Worm (Caenorhabditis elegans): ENCODE measurements around the gene Y43F8B.29.

Y43F8B.29 gene

DNA sequence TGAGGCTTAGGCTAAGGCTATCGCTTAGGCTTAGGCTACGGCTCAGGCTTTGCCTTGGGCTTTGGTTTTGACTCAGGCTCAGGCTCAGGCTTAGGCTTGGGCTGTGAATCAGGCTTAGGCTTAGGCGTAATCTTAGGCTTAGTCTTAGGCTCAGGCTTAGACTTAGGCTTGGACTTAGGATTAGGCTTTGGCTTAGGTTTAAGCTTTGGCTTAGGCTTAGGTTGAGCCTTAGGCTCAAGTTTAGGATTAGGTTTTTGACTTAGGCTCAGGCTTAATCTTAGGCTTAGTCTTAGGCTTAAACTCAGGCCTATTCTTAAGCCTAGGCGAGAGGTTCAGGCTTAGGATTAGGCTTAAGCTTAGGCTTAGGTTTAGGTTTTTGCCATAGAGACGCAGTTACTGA lies 18.9 kb downstream of the Y43F8B.29 start:
- TF ChIP-seq mdl-1 (tag; optimal IDR thresholded peaks at IDR 0.05): no peak
- TF ChIP-seq gmeb-1 (tag; optimal IDR thresholded peaks at IDR 0.05): no peak
- no peak for TF ChIP-seq nhr-21 (tag; optimal IDR thresholded peaks at IDR 0.05)
- TF ChIP-seq F13H6.1 (tag; optimal IDR thresholded peaks at IDR 0.05): no peak
- TF ChIP-seq fos-1 (tag; optimal IDR thresholded peaks at IDR 0.05): no peak
- TF ChIP-seq sma-3 (GFP tag; optimal IDR thresholded peaks at IDR 0.05): no peak
- TF ChIP-seq mab-5 (tag; optimal IDR thresholded peaks at IDR 0.05): no peak
- TF ChIP-seq ztf-11 (tag; optimal IDR thresholded peaks at IDR 0.05): no peak
- TF ChIP-seq elt-1 (tag; optimal IDR thresholded peaks at IDR 0.05): no peak
- no peak for TF ChIP-seq skn-1 (tag; optimal IDR thresholded peaks at IDR 0.05)
- no peak for TF ChIP-seq nhr-10 (tag; optimal IDR thresholded peaks at IDR 0.05)
- TF ChIP-seq ceh-82 (tag; optimal IDR thresholded peaks at IDR 0.05): no peak
- TF ChIP-seq sma-9 (GFP tag; optimal IDR thresholded peaks at IDR 0.05): no peak
- no peak for TF ChIP-seq sma-9 (tag; optimal IDR thresholded peaks at IDR 0.05)
- TF ChIP-seq egl-27 (tag; optimal IDR thresholded peaks at IDR 0.05): no peak
- TF ChIP-seq sem-4 (tag; optimal IDR thresholded peaks at IDR 0.05): no peak
- no peak for TF ChIP-seq nhr-11 (tag; optimal IDR thresholded peaks at IDR 0.05)
- TF ChIP-seq lin-13 (GFP tag; optimal IDR thresholded peaks at IDR 0.05): no peak
- TF ChIP-seq elt-3 (tag; optimal IDR thresholded peaks at IDR 0.05): no peak
- TF ChIP-seq zag-1 (tag; optimal IDR thresholded peaks at IDR 0.05): no peak

DNA sequence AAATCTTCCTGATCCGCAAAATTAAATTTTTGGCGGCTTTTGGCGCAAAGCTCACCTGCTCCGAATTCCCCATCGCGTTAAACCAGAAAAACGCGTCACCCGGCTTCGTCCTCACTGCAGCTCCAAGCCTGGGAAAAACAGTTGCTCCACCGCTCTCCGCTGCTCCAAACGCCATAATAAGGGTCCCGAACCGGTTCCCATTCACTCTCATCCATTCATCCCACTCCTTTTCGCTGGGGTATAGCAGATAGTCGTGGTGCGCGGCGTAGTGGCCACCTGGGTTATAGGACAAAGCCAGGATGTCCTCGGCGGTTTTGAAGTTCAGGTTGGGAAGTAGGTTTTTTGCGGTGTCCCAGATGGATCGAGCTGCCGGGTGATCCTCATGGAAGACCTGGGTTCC lies 19.5 kb downstream of the Y43F8B.29 start:
- no peak for TF ChIP-seq peb-1 (tag; optimal IDR thresholded peaks at IDR 0.05)

DNA sequence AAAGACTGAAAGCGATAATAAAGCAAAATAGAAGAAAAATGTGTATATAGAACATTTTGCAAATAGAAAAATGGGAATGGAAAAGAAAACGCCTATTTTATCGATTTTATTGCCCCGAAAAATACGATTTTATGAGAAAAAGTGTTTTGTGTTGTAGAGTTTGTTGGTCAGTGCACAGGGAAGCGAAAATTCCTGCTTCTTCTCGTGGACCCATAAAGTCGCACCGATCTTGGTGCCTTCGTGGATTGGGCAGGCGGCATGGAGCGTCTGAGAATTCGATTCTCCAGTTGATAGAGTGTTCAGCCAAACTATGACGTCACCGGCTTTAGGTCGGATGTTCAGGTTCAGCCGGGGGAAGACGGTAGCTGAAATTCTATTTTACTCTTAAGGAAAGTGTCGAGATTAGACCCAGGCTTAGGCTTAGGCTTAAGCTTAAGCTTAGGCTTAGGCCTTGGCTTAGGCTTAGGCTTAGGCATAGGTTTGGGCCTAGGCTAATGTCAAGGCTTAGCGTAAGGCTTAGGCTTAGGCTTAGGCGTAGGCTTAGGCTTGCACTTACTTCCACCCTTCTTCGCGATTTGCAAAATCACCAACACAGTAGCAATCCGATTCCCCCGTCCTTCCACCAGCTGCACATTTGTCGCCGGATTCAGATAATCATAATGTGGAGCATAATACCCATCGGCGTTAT lies 21.0 kb downstream of the Y43F8B.29 start, which contains the start of gene Y43F8B.19:
Gene Y43F8B.19, minus strand, starts transcription at position 51 of the 688 bp plus-strand sequence.
- TF ChIP-seq lsy-2 (tag; optimal IDR thresholded peaks at IDR 0.05): no peak
- TF ChIP-seq skn-1 (tag; optimal IDR thresholded peaks at IDR 0.05): no peak
- no peak for TF ChIP-seq mdl-1 (tag; optimal IDR thresholded peaks at IDR 0.05)
- no peak for TF ChIP-seq egl-27 (tag; optimal IDR thresholded peaks at IDR 0.05)
- TF ChIP-seq lin-11 (tag; optimal IDR thresholded peaks at IDR 0.05): no peak
- TF ChIP-seq gmeb-1 (tag; optimal IDR thresholded peaks at IDR 0.05): no peak
- TF ChIP-seq nhr-12 (tag; optimal IDR thresholded peaks at IDR 0.05): no peak
- TF ChIP-seq sma-3 (GFP tag; optimal IDR thresholded peaks at IDR 0.05): no peak

DNA sequence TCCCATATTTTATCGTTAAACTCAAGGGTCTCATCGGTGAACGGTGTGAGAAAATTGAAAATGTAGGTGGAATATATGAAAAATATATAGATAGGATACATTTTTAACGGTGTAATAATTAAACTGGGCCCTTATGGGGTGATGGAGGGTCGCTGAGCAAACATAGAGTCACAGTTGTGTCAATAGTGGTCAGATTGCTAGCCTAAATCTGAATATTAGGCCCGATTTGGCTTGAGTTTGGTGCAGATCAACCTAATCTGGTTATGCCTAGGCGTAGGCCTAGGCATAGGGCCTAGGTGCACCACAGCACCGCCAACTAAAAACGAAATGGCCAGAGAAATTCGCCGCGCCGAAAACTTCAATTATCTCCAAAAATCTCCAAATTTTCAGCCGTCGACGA lies 22.1 kb downstream of the Y43F8B.29 start, which contains the start of gene phy-4:
Gene phy-4, minus strand, starts transcription at position 101 of the 400 bp plus-strand sequence.
- TF ChIP-seq nhr-237 (tag; optimal IDR thresholded peaks at IDR 0.05) (no peak), C34F6.9 (tag; optimal IDR thresholded peaks at IDR 0.05) (no peak), nhr-77 (tag; optimal IDR thresholded peaks at IDR 0.05) (no peak), mdl-1 (tag; optimal IDR thresholded peaks at IDR 0.05) (no peak), ceh-82 (tag; optimal IDR thresholded peaks at IDR 0.05) (no peak), ZK546.5 (tag; optimal IDR thresholded peaks at IDR 0.05) (no peak)

- TF ChIP-seq peb-1 (tag; optimal IDR thresholded peaks at IDR 0.05): no peak
- no peak for TF ChIP-seq zag-1 (tag; optimal IDR thresholded peaks at IDR 0.05)
- no peak for TF ChIP-seq lin-13 (GFP tag; optimal IDR thresholded peaks at IDR 0.05)
- TF ChIP-seq unc-39 (tag; optimal IDR thresholded peaks at IDR 0.05): no peak
- TF ChIP-seq aly-2 (tag; optimal IDR thresholded peaks at IDR 0.05): no peak
- no peak for TF ChIP-seq ztf-11 (tag; optimal IDR thresholded peaks at IDR 0.05)
- TF ChIP-seq sma-9 (GFP tag; optimal IDR thresholded peaks at IDR 0.05): no peak
- TF ChIP-seq sma-9 (tag; optimal IDR thresholded peaks at IDR 0.05): no peak
- TF ChIP-seq nhr-129 (tag; optimal IDR thresholded peaks at IDR 0.05): no peak
- TF ChIP-seq nhr-10 (tag; optimal IDR thresholded peaks at IDR 0.05): no peak
- TF ChIP-seq lsy-2 (tag; optimal IDR thresholded peaks at IDR 0.05): no peak
- TF ChIP-seq ama-1 (optimal IDR thresholded peaks at IDR 0.05): no peak
- no peak for TF ChIP-seq mab-5 (tag; optimal IDR thresholded peaks at IDR 0.05)
- TF ChIP-seq ceh-82 (tag; optimal IDR thresholded peaks at IDR 0.05): no peak
- TF ChIP-seq ztf-1 (GFP tag; conservative IDR thresholded peaks at IDR 0.05): no peak
- TF ChIP-seq nhr-77 (tag; optimal IDR thresholded peaks at IDR 0.05): no peak
- no peak for TF ChIP-seq skn-1 (tag; optimal IDR thresholded peaks at IDR 0.05)
- no peak for TF ChIP-seq nhr-237 (tag; optimal IDR thresholded peaks at IDR 0.05)
These were observed 27.2 kb downstream of the Y43F8B.29 start for ce11 chrV:19518468-19519168.

All from whole organism, L2 larva.